Worm (Caenorhabditis elegans) whole organism, L4 larva: ENCODE data around the gene gro-1.

ENCODE experiments used
- D1046.2 ChIP-seq: fragments of 200-800 bp; sonication (Bioruptor generic); IDR thresholded peaks from 2 replicates; pipeline ENCODE4 v1.3.6; 2022; ENCODE audit warnings: missing genetic modification characterization, missing compliant biosample characterization
- F26F4.8 ChIP-seq: fragments of 200-800 bp; sonication (Bioruptor generic); conservative IDR thresholded peaks from 2 replicates; pipeline ENCODE4 v1.3.6; 2022; ENCODE audit warnings: missing genetic modification characterization, missing compliant biosample characterization
- F44E2.7 ChIP-seq: fragments of 200-800 bp; sonication (Bioruptor generic); IDR thresholded peaks from 2 replicates; pipeline ENCODE4 v2.1.2; 2022; ENCODE audit warnings: missing genetic modification characterization, missing compliant biosample characterization
- T26A8.4 ChIP-seq: fragments of 200-800 bp; sonication (Bioruptor generic); IDR thresholded peaks from 2 replicates; pipeline ENCODE4 v1.3.6; 2022; ENCODE audit warnings: missing genetic modification characterization, missing compliant biosample characterization
- Y105C5A.15 ChIP-seq: fragments of 200-800 bp; sonication (Bioruptor generic); IDR thresholded peaks from 2 replicates; pipeline ENCODE4 v1.3.6; 2022; ENCODE audit warnings: missing genetic modification characterization, missing compliant biosample characterization
- Y48G9A.11 ChIP-seq: fragments of 200-800 bp; sonication (Bioruptor generic); IDR thresholded peaks from 2 replicates; pipeline ENCODE4 v1.3.6; 2022; ENCODE audit warnings: missing genetic modification reagents, missing genetic modification characterization, missing compliant biosample characterization
- ZK337.2 ChIP-seq: fragments of 200-800 bp; sonication (Bioruptor generic); IDR thresholded peaks from 2 replicates; pipeline ENCODE4 v1.3.6; 2022; ENCODE audit warnings: missing genetic modification reagents, missing genetic modification characterization, missing compliant biosample characterization
- ama-1 ChIP-seq: fragments of 150-350 bp; optimal IDR thresholded peaks from 2 replicates; lab custom pipeline; 2014; ENCODE audit warnings: inconsistent platforms, mixed read lengths
- arid-1 ChIP-seq: fragments of 200-800 bp; sonication (Bioruptor generic); conservative IDR thresholded peaks from 2 replicates; pipeline ENCODE4 v1.3.6; 2022; ENCODE audit warnings: missing genetic modification reagents, missing genetic modification characterization, missing compliant biosample characterization
- ceh-20 ChIP-seq: fragments of 200-800 bp; sonication (Bioruptor generic); IDR thresholded peaks from 2 replicates; pipeline ENCODE4 v1.3.6; 2022; ENCODE audit warnings: missing genetic modification reagents, missing genetic modification characterization, missing compliant biosample characterization
- ceh-44 ChIP-seq: fragments of 200-800 bp; sonication (Bioruptor generic); IDR thresholded peaks from 2 replicates; pipeline ENCODE4 v1.3.6; 2022; ENCODE audit warnings: missing genetic modification reagents, missing genetic modification characterization, missing compliant biosample characterization
- ceh-82 ChIP-seq: sonication (generic microtip); optimal IDR thresholded peaks from 2 replicates; lab custom pipeline; 2017; ENCODE audit warnings: missing biosample characterization, missing genetic modification characterization
- daf-16 ChIP-seq, 3 experiments: sonication (generic microtip); optimal IDR thresholded peaks; 2 replicates each; lab custom pipeline; 2016 to 2017; ENCODE audit warnings: missing genetic modification characterization in 3 of 3, missing genetic modification reagents in 3 of 3, mild to moderate bottlenecking in 2 of 3, missing compliant biosample characterization in 2 of 3, missing biosample characterization in 1 of 3, moderate library complexity in 1 of 3
- daf-19 ChIP-seq: fragments of 200-800 bp; sonication (Bioruptor generic); conservative IDR thresholded peaks from 2 replicates; pipeline ENCODE4 v1.3.6; 2022; ENCODE audit warnings: missing genetic modification characterization, missing compliant biosample characterization
- dmd-6 ChIP-seq: fragments of 200-800 bp; sonication (Bioruptor generic); IDR thresholded peaks from 2 replicates; pipeline ENCODE4 v1.3.6; 2022; ENCODE audit warnings: missing genetic modification reagents, missing genetic modification characterization, missing compliant biosample characterization
- dmd-9 ChIP-seq: fragments of 200-800 bp; sonication (Bioruptor generic); IDR thresholded peaks from 2 replicates; pipeline ENCODE4 v1.3.6; 2022; ENCODE audit warnings: missing genetic modification reagents, missing genetic modification characterization, missing compliant biosample characterization
- dpl-1 ChIP-seq: fragments of 150-350 bp; optimal IDR thresholded peaks from 2 replicates; lab custom pipeline; 2014; ENCODE audit warnings: missing biosample characterization, missing genetic modification reagents, missing genetic modification characterization
- egl-43 ChIP-seq: fragments of 200-800 bp; sonication (Bioruptor generic); IDR thresholded peaks from 2 replicates; pipeline ENCODE4 v1.3.6; 2022; ENCODE audit warnings: missing genetic modification reagents, missing genetic modification characterization, missing compliant biosample characterization
- fos-1 ChIP-seq: fragments of 150-350 bp; optimal IDR thresholded peaks from 2 replicates; lab custom pipeline; 2014; ENCODE audit warnings: missing biosample characterization, missing genetic modification characterization
- gei-8 ChIP-seq: fragments of 200-800 bp; sonication (Bioruptor generic); optimal IDR thresholded peaks from 2 replicates; lab custom pipeline; 2018; ENCODE audit warnings: mild to moderate bottlenecking, missing genetic modification characterization, missing compliant biosample characterization
- hif-1 ChIP-seq, 2 experiments: sonication (generic microtip); optimal IDR thresholded peaks; 2 replicates each; lab custom pipeline; 2016 to 2017; ENCODE audit warnings: missing compliant biosample characterization in 2 of 2, missing genetic modification characterization in 2 of 2, missing genetic modification reagents in 2 of 2, missing genotype in 2 of 2, mild to moderate bottlenecking in 1 of 2
- hlh-11 ChIP-seq: fragments of 200-800 bp; sonication (Bioruptor generic); optimal IDR thresholded peaks from 2 replicates; lab custom pipeline; 2018; ENCODE audit warnings: mild to moderate bottlenecking, missing genetic modification characterization, missing compliant biosample characterization
- lim-7 ChIP-seq: fragments of 200-800 bp; sonication (Bioruptor generic); IDR thresholded peaks from 2 replicates; pipeline ENCODE4 v1.3.6; 2022; ENCODE audit warnings: missing genetic modification characterization, missing compliant biosample characterization
- lin-1 ChIP-seq: fragments of 200-800 bp; sonication (Bioruptor generic); IDR thresholded peaks from 2 replicates; pipeline ENCODE4 v1.3.6; 2022; ENCODE audit warnings: missing genetic modification reagents, missing genetic modification characterization, missing compliant biosample characterization
- lin-39 ChIP-seq: fragments of 150-350 bp; optimal IDR thresholded peaks from 2 replicates; lab custom pipeline; 2014; ENCODE audit warnings: missing biosample characterization, missing genetic modification reagents, missing genetic modification characterization
- lsy-2 ChIP-seq, 2 experiments: fragments of 150-350 bp in 1 of 2; sonication (generic microtip) in 1 of 2; optimal IDR thresholded peaks; 2 replicates each; lab custom pipeline; 2014 to 2017; ENCODE audit warnings: missing biosample characterization in 2 of 2, missing genetic modification characterization in 2 of 2
- madf-5 ChIP-seq, 2 experiments: fragments of 200-800 bp; sonication (Bioruptor generic); IDR thresholded peaks; 2 replicates each; pipeline ENCODE4 v1.3.6; 2022; ENCODE audit warnings: missing compliant biosample characterization in 2 of 2, missing genetic modification characterization in 2 of 2
- madf-9 ChIP-seq: fragments of 200-800 bp; sonication (Bioruptor generic); conservative IDR thresholded peaks from 2 replicates; pipeline ENCODE4 v1.3.6; 2022; ENCODE audit warnings: missing genetic modification reagents, missing genetic modification characterization, missing compliant biosample characterization
- mes-2 ChIP-seq: sonication (generic microtip); optimal IDR thresholded peaks from 2 replicates; lab custom pipeline; 2016; ENCODE audit warnings: missing genotype, mild to moderate bottlenecking, missing genetic modification characterization, missing compliant biosample characterization; ENCODE audit not compliant: poor library complexity, severe bottlenecking
- nhr-11 ChIP-seq: fragments of 150-350 bp; optimal IDR thresholded peaks from 2 replicates; lab custom pipeline; 2014; ENCODE audit warnings: missing biosample characterization, missing genetic modification characterization
- nhr-28 ChIP-seq: fragments of 150-350 bp; optimal IDR thresholded peaks from 2 replicates; lab custom pipeline; 2014; ENCODE audit warnings: missing biosample characterization, missing genetic modification characterization
- nhr-76 ChIP-seq: fragments of 150-350 bp; optimal IDR thresholded peaks from 2 replicates; lab custom pipeline; 2014; ENCODE audit warnings: missing biosample characterization, missing genetic modification characterization
- nhr-77 ChIP-seq: fragments of 150-350 bp; optimal IDR thresholded peaks from 2 replicates; lab custom pipeline; 2014; ENCODE audit warnings: missing biosample characterization, missing genetic modification characterization
- pha-4 ChIP-seq, 2 experiments: fragments of 150-350 bp in 1 of 2; fragments of 200-800 bp in 1 of 2; sonication (Bioruptor generic) in 1 of 2; IDR thresholded peaks in 1 of 2; optimal IDR thresholded peaks in 1 of 2; 2 replicates each; pipeline versions ENCODE4 v1.3.6 to Lab custom; 2014 to 2022; ENCODE audit warnings: missing genetic modification characterization in 2 of 2, missing genetic modification reagents in 2 of 2, missing biosample characterization in 1 of 2, missing compliant biosample characterization in 1 of 2
- pqm-1 ChIP-seq: sonication (generic microtip); optimal IDR thresholded peaks from 2 replicates; lab custom pipeline; 2017; ENCODE audit warnings: missing biosample characterization, missing genetic modification characterization
- saeg-2 ChIP-seq: fragments of 200-800 bp; sonication (Bioruptor generic); IDR thresholded peaks from 2 replicates; pipeline ENCODE4 v1.3.6; 2022; ENCODE audit warnings: missing genetic modification reagents, missing genetic modification characterization, missing compliant biosample characterization
- set-16 ChIP-seq: fragments of 200-800 bp; sonication (Bioruptor generic); IDR thresholded peaks from 2 replicates; pipeline ENCODE4 v1.3.6; 2022; ENCODE audit warnings: missing genetic modification reagents, missing genetic modification characterization, missing compliant biosample characterization
- skn-1 ChIP-seq: fragments of 150-350 bp; optimal IDR thresholded peaks from 2 replicates; lab custom pipeline; 2014; ENCODE audit warnings: missing biosample characterization, missing genetic modification characterization
- snpc-1.2 ChIP-seq: fragments of 200-800 bp; sonication (Bioruptor generic); IDR thresholded peaks from 2 replicates; pipeline ENCODE4 v1.3.6; 2022; ENCODE audit warnings: missing genetic modification reagents, missing genetic modification characterization, missing compliant biosample characterization
- snpc-4 ChIP-seq: fragments of 150-350 bp; optimal IDR thresholded peaks from 2 replicates; lab custom pipeline; 2014; ENCODE audit warnings: missing biosample characterization, missing genetic modification characterization
- tag-97 ChIP-seq: fragments of 200-800 bp; sonication (Bioruptor generic); IDR thresholded peaks from 2 replicates; pipeline ENCODE4 v1.3.6; 2022; ENCODE audit warnings: missing genetic modification characterization, missing compliant biosample characterization
- tra-1 ChIP-seq: fragments of 200-800 bp; sonication (Bioruptor generic); IDR thresholded peaks from 2 replicates; pipeline ENCODE4 v1.3.6; 2022; ENCODE audit warnings: missing genetic modification reagents, missing genetic modification characterization, missing compliant biosample characterization
- unc-130 ChIP-seq: sonication (generic microtip); optimal IDR thresholded peaks from 2 replicates; lab custom pipeline; 2016; ENCODE audit warnings: missing genetic modification reagents, missing genetic modification characterization, missing compliant biosample characterization
- unc-62 ChIP-seq, 3 experiments: fragments of 150-350 bp in 1 of 3; sonication (generic microtip); optimal IDR thresholded peaks in 2 of 3; peaks in 1 of 3; 1 replicate in 1 of 3; 2 replicates in 2 of 3; lab custom pipeline; 2014 to 2017; ENCODE audit warnings: missing biosample characterization in 3 of 3, missing genetic modification characterization in 3 of 3, missing genetic modification reagents in 3 of 3, missing genotype in 1 of 3
- zag-1 ChIP-seq: fragments of 150-350 bp; optimal IDR thresholded peaks from 2 replicates; lab custom pipeline; 2014; ENCODE audit warnings: missing biosample characterization, missing genetic modification characterization
- ztf-11 ChIP-seq: fragments of 150-350 bp; optimal IDR thresholded peaks from 2 replicates; lab custom pipeline; 2014; ENCODE audit warnings: missing biosample characterization, missing genetic modification characterization
- ztf-7 ChIP-seq: fragments of 150-350 bp; optimal IDR thresholded peaks from 2 replicates; lab custom pipeline; 2014; ENCODE audit warnings: missing biosample characterization, missing genetic modification characterization

The gro-1 gene

ce11 chrIII:5221820-5222219, 43.1 kb upstream of the gro-1 start:
- TF ChIP-seq daf-16 (GFP tag; optimal IDR thresholded peaks at IDR 0.05; lab: Kevin White, UChicago) (no peak), daf-16 (tag; optimal IDR thresholded peaks at IDR 0.05; lab: Kevin White, UChicago) (peak; percentile 83), arid-1 (GFP tag; lab: Robert Waterston, UW) (no peak)

ce11 chrIII:5222777-5223176, 42.1 kb upstream of the gro-1 start:
- TF ChIP-seq daf-16 (GFP tag; optimal IDR thresholded peaks at IDR 0.05; lab: Kevin White, UChicago), result no peak
- TF ChIP-seq daf-16 (tag; optimal IDR thresholded peaks at IDR 0.05; lab: Kevin White, UChicago), result peak; percentile 94
- TF ChIP-seq Y105C5A.15, result no peak
- TF ChIP-seq pha-4 (GFP tag; IDR thresholded peaks at IDR 0.05; lab: Robert Waterston, UW), result no peak
- TF ChIP-seq pha-4 (tag; optimal IDR thresholded peaks at IDR 0.05; lab: Kevin White, UChicago), result peak; percentile 72
- TF ChIP-seq nhr-28, result peak; percentile 35

ce11 chrIII:5224908-5225307, 40.0 kb upstream of the gro-1 start:
- no peak for TF ChIP-seq madf-5 (GFP tag; IDR thresholded peaks at IDR 0.05; lab: Robert Waterston, UW)
- peak; percentile 1 for TF ChIP-seq dpl-1 (GFP tag; lab: Kevin White, UChicago)
- no peak for TF ChIP-seq F44E2.7 (GFP tag; lab: Robert Waterston, UW)
- TF ChIP-seq ztf-7 (tag; lab: Kevin White, UChicago), result no peak
- TF ChIP-seq set-16 (GFP tag; lab: Robert Waterston, UW), result no peak
- TF ChIP-seq unc-130 (GFP tag; lab: Kevin White, UChicago), result no peak
- peak; percentile 36 for TF ChIP-seq pqm-1 (tag; lab: Kevin White, UChicago)
- peak in 1 of 2 experiments; percentile 21 for TF ChIP-seq lsy-2 (tag; optimal IDR thresholded peaks at IDR 0.05; lab: Kevin White, UChicago)
- no peak for TF ChIP-seq Y48G9A.11 (GFP tag; lab: Robert Waterston, UW)
- no peak for TF ChIP-seq lim-7
- no peak for TF ChIP-seq daf-19 (GFP tag; lab: Robert Waterston, UW)
- peak; percentile 21 for TF ChIP-seq mes-2 (tag; lab: Kevin White, UChicago)
- TF ChIP-seq ceh-20 (GFP tag; lab: Robert Waterston, UW), result no peak
- TF ChIP-seq fos-1 (tag; lab: Kevin White, UChicago), result no peak
- no peak for TF ChIP-seq tag-97 (GFP tag; lab: Robert Waterston, UW)
- no peak for TF ChIP-seq hif-1 (tag; optimal IDR thresholded peaks at IDR 0.05; lab: Kevin White, UChicago)
- no peak for TF ChIP-seq ceh-44 (GFP tag; lab: Robert Waterston, UW)
- 0 out of 2 replicates have a peak, but pooled peaks have one; percentile 18 for TF ChIP-seq madf-9 (GFP tag; lab: Robert Waterston, UW)
- no peak for TF ChIP-seq F26F4.8 (GFP tag; lab: Robert Waterston, UW)
- TF ChIP-seq nhr-11 (tag; lab: Kevin White, UChicago), result no peak
- no peak for TF ChIP-seq egl-43
- TF ChIP-seq skn-1 (tag; lab: Kevin White, UChicago), result no peak
- TF ChIP-seq saeg-2 (GFP tag; lab: Robert Waterston, UW), result no peak
- no peak for TF ChIP-seq zag-1 (tag; lab: Kevin White, UChicago)
- no peak for TF ChIP-seq lin-39 (tag; lab: Kevin White, UChicago)
- TF ChIP-seq dmd-9, result no peak
- TF ChIP-seq snpc-1.2 (GFP tag; lab: Robert Waterston, UW), result no peak
- peak; percentile 36 for TF ChIP-seq hlh-11 (tag; lab: Kevin White, UChicago)
- no peak for TF ChIP-seq ceh-82
- TF ChIP-seq ama-1 (lab: Kevin White, UChicago), result peak; percentile 51
- no peak for TF ChIP-seq nhr-76
- no peak for TF ChIP-seq ztf-11 (tag; lab: Kevin White, UChicago)
- no peak for TF ChIP-seq unc-62 (GFP tag; optimal IDR thresholded peaks at IDR 0.05 in 1 of 2; lab: Kevin White, UChicago)
- no peak for TF ChIP-seq unc-62 (tag; optimal IDR thresholded peaks at IDR 0.05; lab: Kevin White, UChicago)
- no peak for TF ChIP-seq pha-4 (GFP tag; IDR thresholded peaks at IDR 0.05; lab: Robert Waterston, UW)
- peak; percentile 44 for TF ChIP-seq pha-4 (tag; optimal IDR thresholded peaks at IDR 0.05; lab: Kevin White, UChicago)
- TF ChIP-seq tra-1 (GFP tag; lab: Robert Waterston, UW), result no peak
- TF ChIP-seq T26A8.4 (GFP tag; lab: Robert Waterston, UW), result no peak; the same call in 1 of the 2 replicates
- TF ChIP-seq D1046.2 (GFP tag; lab: Robert Waterston, UW), result no peak
- no peak for TF ChIP-seq ZK337.2 (GFP tag; lab: Robert Waterston, UW)
- no peak for TF ChIP-seq gei-8 (GFP tag; lab: Kevin White, UChicago)
- TF ChIP-seq snpc-4 (tag; lab: Kevin White, UChicago), result no peak
- TF ChIP-seq nhr-77 (tag; lab: Kevin White, UChicago), result peak; percentile 23
- no peak for TF ChIP-seq lin-1 (GFP tag; lab: Robert Waterston, UW)
- no peak for TF ChIP-seq dmd-6 (GFP tag; lab: Robert Waterston, UW)
